Worm (Caenorhabditis elegans) whole organism, dauer: ENCODE data around the gene R02F2.8.

Source experiments
- unc-62 ChIP-seq: sonication (generic microtip); optimal IDR thresholded peaks from 2 replicates; lab custom pipeline; 2017; ENCODE audit warnings: missing biosample characterization, missing genetic modification reagents, missing genetic modification characterization

The R02F2.8 gene

ce11 chrIII:5495168-5495567 is at the start of gene R02F2.8:
Gene R02F2.8, minus strand, starts transcription at chrIII:5495268.
- no peak for TF ChIP-seq unc-62 (GFP tag; lab: Kevin White, UChicago)

- no peak for TF ChIP-seq unc-62 (GFP tag; lab: Kevin White, UChicago)
These were observed 48.8 kb upstream of the R02F2.8 start, which contains the start of gene D1044.1 for ce11 chrIII:5543727-5544345. Gene D1044.1, plus strand, starts transcription at chrIII:5544295.

ce11 chrIII:5543050-5543449 is 48.0 kb upstream of the R02F2.8 start, which contains the start of gene D1044.6:
Gene D1044.6, minus strand, starts transcription at chrIII:5543177.
- TF ChIP-seq unc-62 (GFP tag; lab: Kevin White, UChicago): no peak

- no peak for TF ChIP-seq unc-62 (GFP tag; lab: Kevin White, UChicago)
These were observed 46.7 kb upstream of the R02F2.8 start for ce11 chrIII:5541777-5542176.

ce11 chrIII:5525973-5526372 is 30.9 kb upstream of the R02F2.8 start, which contains the start of gene dex-1:
Gene dex-1, plus strand, starts transcription at chrIII:5526104.
- no peak for TF ChIP-seq unc-62 (GFP tag; lab: Kevin White, UChicago)

- no peak for TF ChIP-seq unc-62 (GFP tag; lab: Kevin White, UChicago)
These were observed 26.9 kb upstream of the R02F2.8 start, which contains the start of gene D1044.4 for ce11 chrIII:5521930-5522329. Gene D1044.4, minus strand, starts transcription at chrIII:5522030.

ce11 chrIII:5517423-5517822 is 22.4 kb upstream of the R02F2.8 start, which contains the start of gene nekl-4:
Gene nekl-4, minus strand, starts transcription at chrIII:5517523.
- no peak for TF ChIP-seq unc-62 (GFP tag; lab: Kevin White, UChicago)

ce11 chrIII:5512502-5512901 is 17.4 kb upstream of the R02F2.8 start, which contains the start of gene pqn-25:
Gene pqn-25, minus strand, starts transcription at chrIII:5512602.
- TF ChIP-seq unc-62 (GFP tag; lab: Kevin White, UChicago): no peak

- no peak for TF ChIP-seq unc-62 (GFP tag; lab: Kevin White, UChicago)
These were observed 13.6 kb upstream of the R02F2.8 start, which contains the start of gene D1044.7 for ce11 chrIII:5508669-5509068. Gene D1044.7, minus strand, starts transcription at chrIII:5508769.

- TF ChIP-seq unc-62 (GFP tag; lab: Kevin White, UChicago): no peak
These were observed 11.9 kb upstream of the R02F2.8 start for ce11 chrIII:5506936-5507335.

ce11 chrIII:5506023-5506597 is 11.0 kb upstream of the R02F2.8 start:
- no peak for TF ChIP-seq unc-62 (GFP tag; lab: Kevin White, UChicago)

- TF ChIP-seq unc-62 (GFP tag; lab: Kevin White, UChicago): no peak
These were observed 10.5 kb upstream of the R02F2.8 start for ce11 chrIII:5505474-5506022.

ce11 chrIII:5504725-5505473 is 9.8 kb upstream of the R02F2.8 start:
- no peak for TF ChIP-seq unc-62 (GFP tag; lab: Kevin White, UChicago)

- no peak for TF ChIP-seq unc-62 (GFP tag; lab: Kevin White, UChicago)
These were observed 9.1 kb upstream of the R02F2.8 start for ce11 chrIII:5504164-5504563.

- TF ChIP-seq unc-62 (GFP tag; lab: Kevin White, UChicago): no peak
These were observed 8.6 kb upstream of the R02F2.8 start for ce11 chrIII:5503669-5504068.
